Fruit fly (Drosophila melanogaster) whole organism, embryonic: ENCODE data around the gene UQCR-Q.

Experiments used
- Adf1 ChIP-seq: fragments of 200-800 bp; sonication (Bioruptor generic); IDR thresholded peaks from 2 replicates; pipeline ENCODE4 v1.3.6; 2022; ENCODE audit warnings: missing biosample characterization, missing genetic modification characterization
- BEAF-32 ChIP-seq: fragments of 200-800 bp; sonication (Bioruptor generic); optimal IDR thresholded peaks from 3 replicates; lab custom pipeline; 2017; ENCODE audit warnings: missing biosample characterization, missing genetic modification characterization, mild to moderate bottlenecking, moderate library complexity, missing genetic modification reagents
- Bdp1 ChIP-seq: fragments of 200-800 bp; sonication (Bioruptor generic); optimal IDR thresholded peaks from 3 replicates; lab custom pipeline; 2016; ENCODE audit warnings: missing biosample characterization, missing genetic modification characterization
- CG10654 ChIP-seq: fragments of 200-800 bp; sonication (Bioruptor generic); optimal IDR thresholded peaks from 2 replicates; lab custom pipeline; 2016; ENCODE audit warnings: missing biosample characterization, missing genetic modification characterization
- CG10959 ChIP-seq: fragments of 200-800 bp; sonication (Bioruptor generic); IDR thresholded peaks from 2 replicates; pipeline ENCODE4 v1.3.6; 2022; ENCODE audit warnings: missing biosample characterization, missing genetic modification characterization
- CG13296 ChIP-seq: fragments of 200-800 bp; sonication (Bioruptor generic); optimal IDR thresholded peaks from 3 replicates; lab custom pipeline; 2018; ENCODE audit warnings: missing biosample characterization, mild to moderate bottlenecking, missing genetic modification characterization
- CG14667 ChIP-seq: fragments of 200-800 bp; sonication (Bioruptor generic); IDR thresholded peaks from 2 replicates; pipeline ENCODE4 v1.3.6; 2022; ENCODE audit warnings: missing biosample characterization, missing genetic modification characterization
- CG14710 ChIP-seq: fragments of 200-800 bp; sonication (Bioruptor generic); optimal IDR thresholded peaks from 3 replicates; lab custom pipeline; 2019; ENCODE audit warnings: missing biosample characterization, mild to moderate bottlenecking, missing genetic modification characterization, moderate library complexity
- CG14860 ChIP-seq: fragments of 200-800 bp; sonication (Bioruptor generic); IDR thresholded peaks from 3 replicates; pipeline ENCODE4 v1.3.6; 2022; ENCODE audit warnings: missing biosample characterization, missing genetic modification characterization; ENCODE audit not compliant: partially characterized antibody
- CG18011 ChIP-seq: fragments of 200-800 bp; sonication (Bioruptor generic); optimal IDR thresholded peaks from 2 replicates; lab custom pipeline; 2017; ENCODE audit warnings: missing biosample characterization, missing genetic modification characterization, mild to moderate bottlenecking, moderate library complexity, missing genotype
- CG30020 ChIP-seq: fragments of 200-800 bp; optimal IDR thresholded peaks from 2 replicates; lab custom pipeline; 2019; ENCODE audit warnings: missing biosample characterization, mild to moderate bottlenecking, missing genetic modification characterization, moderate library complexity
- CG34376 ChIP-seq: fragments of 200-800 bp; sonication (Bioruptor generic); optimal IDR thresholded peaks from 2 replicates; lab custom pipeline; 2018; ENCODE audit warnings: missing biosample characterization, mild to moderate bottlenecking, missing genetic modification characterization
- CG6254 ChIP-seq: fragments of 200-800 bp; sonication (Bioruptor generic); optimal IDR thresholded peaks from 3 replicates; lab custom pipeline; 2017; ENCODE audit warnings: mild to moderate bottlenecking, missing biosample characterization, missing genetic modification reagents, missing genetic modification characterization
- CG6854 ChIP-seq: fragments of 200-800 bp; sonication (Bioruptor generic); optimal IDR thresholded peaks from 3 replicates; lab custom pipeline; 2017; ENCODE audit warnings: missing biosample characterization, mild to moderate bottlenecking, missing genetic modification characterization
- CG7745 ChIP-seq: fragments of 200-800 bp; sonication (Bioruptor generic); optimal IDR thresholded peaks from 2 replicates; lab custom pipeline; 2018; ENCODE audit warnings: missing biosample characterization, mild to moderate bottlenecking, missing genetic modification characterization, moderate library complexity
- CG9437 ChIP-seq: fragments of 200-800 bp; sonication (Bioruptor generic); optimal IDR thresholded peaks from 2 replicates; lab custom pipeline; 2018; ENCODE audit warnings: missing biosample characterization, mild to moderate bottlenecking, missing genetic modification characterization
- CHES-1-like ChIP-seq: fragments of 200-800 bp; sonication (Bioruptor generic); optimal IDR thresholded peaks from 2 replicates; lab custom pipeline; 2016; ENCODE audit warnings: missing biosample characterization, missing genetic modification characterization
- HLH4C ChIP-seq: fragments of 200-800 bp; sonication (Bioruptor generic); IDR thresholded peaks from 3 replicates; pipeline ENCODE4 v1.3.6; 2022; ENCODE audit warnings: missing biosample characterization, missing genetic modification characterization; ENCODE audit not compliant: partially characterized antibody
- Hr3 ChIP-seq: fragments of 200-800 bp; sonication (Bioruptor generic); optimal IDR thresholded peaks from 3 replicates; lab custom pipeline; 2016; ENCODE audit warnings: missing biosample characterization, missing genetic modification characterization
- Lim3 ChIP-seq: fragments of 200-800 bp; sonication (Bioruptor generic); IDR thresholded peaks from 2 replicates; pipeline ENCODE4 v1.3.6; 2022; ENCODE audit warnings: missing biosample characterization, missing genetic modification characterization
- Oaz ChIP-seq: fragments of 200-800 bp; sonication (Bioruptor generic); IDR thresholded peaks from 2 replicates; pipeline ENCODE4 v1.3.6; 2022; ENCODE audit warnings: missing biosample characterization, missing genetic modification characterization
- Oli ChIP-seq: fragments of 200-800 bp; sonication (Bioruptor generic); optimal IDR thresholded peaks from 2 replicates; lab custom pipeline; 2018; ENCODE audit warnings: missing biosample characterization, mild to moderate bottlenecking, missing genetic modification characterization, moderate library complexity
- Rfx ChIP-seq: fragments of 200-800 bp; sonication (Bioruptor generic); IDR thresholded peaks from 2 replicates; pipeline ENCODE4 v1.3.6; 2022; ENCODE audit warnings: missing biosample characterization, missing genetic modification characterization
- Sin3A ChIP-seq: fragments of >200 bp; optimal IDR thresholded peaks from 2 replicates; lab custom pipeline; 2018
- Sox102F ChIP-seq: fragments of 200-800 bp; sonication (Bioruptor generic); optimal IDR thresholded peaks from 2 replicates; lab custom pipeline; 2018; ENCODE audit warnings: missing biosample characterization, mild to moderate bottlenecking, missing genetic modification characterization, moderate library complexity
- Taf1 ChIP-seq: fragments of 200-800 bp; sonication (Bioruptor generic); IDR thresholded peaks from 2 replicates; pipeline ENCODE4 v1.3.6; 2022; ENCODE audit warnings: missing biosample characterization, missing genetic modification characterization
- Xrp1 ChIP-seq: fragments of 200-800 bp; sonication (Bioruptor generic); IDR thresholded peaks from 2 replicates; pipeline ENCODE4 v1.3.6; 2022; ENCODE audit warnings: missing biosample characterization, missing genetic modification characterization
- ap ChIP-seq: fragments of 200-800 bp; sonication (Bioruptor generic); IDR thresholded peaks from 2 replicates; pipeline ENCODE4 v1.3.6; 2022; ENCODE audit warnings: missing biosample characterization, missing genetic modification characterization
- az2 ChIP-seq: fragments of 200-800 bp; sonication (Bioruptor generic); optimal IDR thresholded peaks from 3 replicates; lab custom pipeline; 2016; ENCODE audit warnings: missing biosample characterization, missing genetic modification characterization
- bowl ChIP-seq: fragments of 200-800 bp; sonication (Bioruptor generic); IDR thresholded peaks from 2 replicates; pipeline ENCODE4 v1.3.6; 2022; ENCODE audit warnings: missing biosample characterization, missing genetic modification characterization
- btn ChIP-seq: fragments of 200-800 bp; sonication (Bioruptor generic); optimal IDR thresholded peaks from 2 replicates; lab custom pipeline; 2016; ENCODE audit warnings: missing biosample characterization, missing genetic modification characterization
- cwo ChIP-seq: fragments of 200-800 bp; sonication (Bioruptor generic); optimal IDR thresholded peaks from 3 replicates; lab custom pipeline; 2017; ENCODE audit warnings: missing biosample characterization, missing genetic modification characterization, mild to moderate bottlenecking, moderate library complexity, missing genetic modification reagents
- dysf ChIP-seq: fragments of 200-800 bp; sonication (Bioruptor generic); IDR thresholded peaks from 3 replicates; pipeline ENCODE4 v1.3.6; 2022; ENCODE audit warnings: missing biosample characterization, missing genetic modification characterization
- ems ChIP-seq: fragments of 200-800 bp; sonication (Bioruptor generic); optimal IDR thresholded peaks from 3 replicates; lab custom pipeline; 2016; ENCODE audit warnings: missing biosample characterization, missing genetic modification characterization
- ewg ChIP-seq: fragments of 200-800 bp; sonication (Bioruptor generic); optimal IDR thresholded peaks from 3 replicates; lab custom pipeline; 2017; ENCODE audit warnings: mild to moderate bottlenecking, missing biosample characterization, missing genetic modification reagents, missing genetic modification characterization
- grn ChIP-seq: fragments of 200-800 bp; sonication (Bioruptor generic); optimal IDR thresholded peaks from 3 replicates; lab custom pipeline; 2017; ENCODE audit warnings: missing biosample characterization, missing genetic modification characterization
- insv ChIP-seq, 2 experiments: fragments of 200-800 bp; sonication (Bioruptor generic); optimal IDR thresholded peaks; 3 replicates each; lab custom pipeline; 2016 to 2018; ENCODE audit warnings: missing biosample characterization in 2 of 2, missing genetic modification characterization in 2 of 2
- nmo ChIP-seq: fragments of 200-800 bp; sonication (Bioruptor generic); optimal IDR thresholded peaks from 2 replicates; lab custom pipeline; 2018; ENCODE audit warnings: missing biosample characterization, mild to moderate bottlenecking, missing genetic modification characterization, moderate library complexity
- otp ChIP-seq: fragments of 200-800 bp; sonication (Bioruptor generic); IDR thresholded peaks from 3 replicates; pipeline ENCODE4, ENCODE4 v1.3.6; 2022; ENCODE audit warnings: missing biosample characterization, missing genetic modification characterization
- peb ChIP-seq: fragments of 200-800 bp; sonication (Bioruptor generic); IDR thresholded peaks from 2 replicates; pipeline ENCODE4 v1.3.6; 2022; ENCODE audit warnings: missing biosample characterization, missing genetic modification characterization
- pita ChIP-seq: fragments of 200-800 bp; sonication (Bioruptor generic); optimal IDR thresholded peaks from 2 replicates; lab custom pipeline; 2017; ENCODE audit warnings: missing biosample characterization, mild to moderate bottlenecking, missing genetic modification characterization
- sc ChIP-seq, 3 experiments: fragments of >200 bp in 2 of 3; fragments of 200-800 bp in 1 of 3; sonication (Bioruptor generic) in 1 of 3; optimal IDR thresholded peaks; 2 replicates in 2 of 3; 3 replicates in 1 of 3; lab custom pipeline; 2017; ENCODE audit warnings: mild to moderate bottlenecking in 1 of 3, missing biosample characterization in 1 of 3, missing genetic modification characterization in 1 of 3, missing genetic modification reagents in 1 of 3
- shn ChIP-seq: fragments of 200-800 bp; sonication (Bioruptor generic); optimal IDR thresholded peaks from 3 replicates; lab custom pipeline; 2016; ENCODE audit warnings: missing biosample characterization, missing genetic modification characterization
- sna ChIP-seq: fragments of 200-800 bp; sonication (Bioruptor generic); IDR thresholded peaks from 2 replicates; pipeline ENCODE4 v1.3.6; 2022; ENCODE audit warnings: missing biosample characterization, missing genetic modification characterization; ENCODE audit not compliant: partially characterized antibody
- sob ChIP-seq: fragments of 200-800 bp; sonication (Bioruptor generic); IDR thresholded peaks from 2 replicates; pipeline ENCODE4 v1.3.6; 2022; ENCODE audit warnings: missing biosample characterization, missing genetic modification characterization
- sqz ChIP-seq: fragments of 200-800 bp; sonication (Bioruptor generic); optimal IDR thresholded peaks from 3 replicates; lab custom pipeline; 2018; ENCODE audit warnings: missing biosample characterization, mild to moderate bottlenecking, missing genetic modification characterization
- tap ChIP-seq: fragments of 200-800 bp; optimal IDR thresholded peaks from 3 replicates; lab custom pipeline; 2019; ENCODE audit warnings: missing biosample characterization, mild to moderate bottlenecking, missing genetic modification characterization, moderate library complexity
- tgo ChIP-seq: fragments of 200-800 bp; sonication (Bioruptor generic); IDR thresholded peaks from 3 replicates; pipeline ENCODE4 v1.3.6; 2022; ENCODE audit warnings: missing biosample characterization, missing genetic modification characterization
- tin ChIP-seq: fragments of 200-800 bp; sonication (Bioruptor generic); optimal IDR thresholded peaks from 3 replicates; lab custom pipeline; 2016; ENCODE audit warnings: missing biosample characterization, missing genetic modification characterization
- vvl ChIP-seq: fragments of 200-800 bp; sonication (Bioruptor generic); IDR thresholded peaks from 2 replicates; pipeline ENCODE4 v1.3.6; 2022; ENCODE audit warnings: missing biosample characterization, missing genetic modification characterization
- zen ChIP-seq: fragments of 200-800 bp; sonication (Bioruptor generic); optimal IDR thresholded peaks from 3 replicates; lab custom pipeline; 2018; ENCODE audit warnings: missing biosample characterization, mild to moderate bottlenecking, missing genetic modification characterization, moderate library complexity

The UQCR-Q gene

dm6 chr3L:17433555-17433954, 41.0 kb upstream of the UQCR-Q start, which contains the start of the genes Coq4 and CG32176 (continued):
- TF ChIP-seq CG14860 (GFP tag; lab: Robert Waterston, UW) (peak; percentile 73), tin (peak; percentile 99), ewg (GFP tag; lab: Kevin White, UChicago) (peak; percentile 94), Oaz (GFP tag; lab: Robert Waterston, UW) (peak; percentile 97), grn (GFP tag; lab: Kevin White, UChicago) (peak; percentile 75), ap (peak; percentile 97), dysf (GFP tag; lab: Robert Waterston, UW) (peak; percentile 98), insv (GFP tag; optimal IDR thresholded peaks at IDR 0.05; lab: Kevin White, UChicago) (peak in 1 of 2 experiments; percentile 74), CG34376 (GFP tag; lab: Kevin White, UChicago) (peak; percentile 93), CG10959 (GFP tag; lab: Robert Waterston, UW) (peak; percentile 97), CG14667 (GFP tag; lab: Robert Waterston, UW) (peak; percentile 97), CG18011 (GFP tag; lab: Kevin White, UChicago) (peak; percentile 90), btn (GFP tag; lab: Kevin White, UChicago) (peak; percentile 94), CG10654 (GFP tag; lab: Kevin White, UChicago) (peak; percentile 99), BEAF-32 (GFP tag; lab: Kevin White, UChicago) (peak; percentile 40), Lim3 (peak; percentile 86), Hr3 (GFP tag; lab: Kevin White, UChicago) (peak; percentile 99), CG6854 (GFP tag; lab: Kevin White, UChicago) (peak; percentile 88), Oli (tag; lab: Kevin White, UChicago) (peak; percentile 97), Taf1 (GFP tag; lab: Robert Waterston, UW) (peak; percentile 96), HLH4C (GFP tag; lab: Robert Waterston, UW) (peak; percentile 62), bowl (GFP tag; lab: Robert Waterston, UW) (peak; percentile 90), Sin3A (no peak), az2 (GFP tag; lab: Kevin White, UChicago) (peak; percentile 99), CG6254 (peak; percentile 90), sna (GFP tag; lab: Robert Waterston, UW) (peak; percentile 70), CG30020 (tag; lab: Kevin White, UChicago) (peak; percentile 86), peb (GFP tag; lab: Robert Waterston, UW) (peak; percentile 96), sqz (GFP tag; lab: Kevin White, UChicago) (peak; percentile 91), pita (GFP tag; lab: Kevin White, UChicago) (no peak), tap (tag; lab: Kevin White, UChicago) (peak; percentile 97), CHES-1-like (peak; percentile 98), zen (tag; lab: Kevin White, UChicago) (peak; percentile 97), Sox102F (GFP tag; lab: Kevin White, UChicago) (peak; percentile 99), ems (peak; percentile 99), Adf1 (GFP tag; lab: Robert Waterston, UW) (peak; percentile 86), nmo (GFP tag; lab: Kevin White, UChicago) (peak; percentile 98), sob (GFP tag; lab: Robert Waterston, UW) (peak; percentile 98), tgo (peak; percentile 98), CG9437 (peak; percentile 88), shn (GFP tag; lab: Kevin White, UChicago) (peak; percentile 99), CG13296 (GFP tag; lab: Kevin White, UChicago) (peak; percentile 95), otp (GFP tag; lab: Robert Waterston, UW) (peak; percentile 98), CG14710 (peak; percentile 96), sc (optimal IDR thresholded peaks at IDR 0.05; lab: Kevin White, UChicago) (no peak), sc (GFP tag; optimal IDR thresholded peaks at IDR 0.05; lab: Kevin White, UChicago) (peak; percentile 95), Rfx (GFP tag; lab: Robert Waterston, UW) (peak; percentile 99), vvl (peak; percentile 99), cwo (GFP tag; lab: Kevin White, UChicago) (peak; percentile 92), Bdp1 (GFP tag; lab: Kevin White, UChicago) (peak; percentile 94), Xrp1 (GFP tag; lab: Robert Waterston, UW) (peak; percentile 99), CG7745 (tag; lab: Kevin White, UChicago) (peak; percentile 56)
